Worm (Caenorhabditis elegans) whole organism, midembryonic: ENCODE data around the gene F53B7.4.

Experiments
- flt-1 ChIP-seq: fragments of 200-800 bp; sonication (Bioruptor generic); IDR thresholded peaks from 2 replicates; pipeline ENCODE4 v1.3.6; 2022; ENCODE audit warnings: missing genetic modification characterization, missing compliant biosample characterization
- med-1 ChIP-seq: sonication (generic microtip); optimal IDR thresholded peaks from 2 replicates; lab custom pipeline; 2017; ENCODE audit warnings: missing genetic modification characterization, mild to moderate bottlenecking, missing compliant biosample characterization, antibody characterized with exemption, missing genetic modification reagents; ENCODE audit not compliant: insufficient read depth
- tab-1 ChIP-seq: fragments of 200-800 bp; sonication (Bioruptor generic); IDR thresholded peaks from 2 replicates; pipeline ENCODE4 v1.3.6; 2022; ENCODE audit warnings: missing genetic modification characterization, missing compliant biosample characterization
- ztf-23 ChIP-seq: fragments of 200-800 bp; sonication (Bioruptor generic); IDR thresholded peaks from 2 replicates; pipeline ENCODE4 v1.3.6; 2022; ENCODE audit warnings: missing genetic modification reagents, missing genetic modification characterization, missing compliant biosample characterization
- ztf-29 ChIP-seq: fragments of 200-800 bp; sonication (Bioruptor generic); IDR thresholded peaks from 2 replicates; pipeline ENCODE4 v1.3.6; 2022; ENCODE audit warnings: missing genetic modification reagents, missing genetic modification characterization, missing compliant biosample characterization

DNA sequence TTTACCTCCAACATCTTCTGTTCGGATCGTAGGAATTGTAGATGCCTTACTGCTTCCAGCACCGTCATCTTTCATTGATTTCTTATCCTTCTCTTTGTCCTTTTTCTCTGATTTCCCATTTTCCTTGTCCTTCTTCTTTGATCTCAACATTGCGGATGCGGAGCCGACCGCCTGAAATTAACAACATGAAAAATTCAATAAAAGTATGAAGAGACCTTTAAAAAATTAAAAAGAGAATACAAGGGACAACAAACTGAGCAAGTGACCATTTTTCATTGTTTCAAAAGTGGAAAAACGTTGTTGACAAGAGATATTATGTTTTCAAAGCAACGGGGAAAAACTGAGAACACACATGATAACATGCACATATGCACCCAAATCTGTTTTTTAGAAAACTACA is 28.3 kb upstream of the F53B7.4 start:
- TF ChIP-seq ztf-23 (GFP tag; lab: Robert Waterston, UW) (no peak), med-1 (no peak), tab-1 (GFP tag; lab: Robert Waterston, UW) (no peak), flt-1 (GFP tag; lab: Robert Waterston, UW) (no peak), ztf-29 (GFP tag; lab: Robert Waterston, UW) (no peak)
